Fruit fly (Drosophila melanogaster): Measurements from ENCODE around the gene brv1.

- no peak for TF ChIP-seq otp (GFP tag; IDR thresholded peaks at IDR 0.05)
- no peak for TF ChIP-seq Oli (tag; optimal IDR thresholded peaks at IDR 0.05)
- no peak for TF ChIP-seq HmgZ (tag; optimal IDR thresholded peaks at IDR 0.05)
- TF ChIP-seq Vsx1 (GFP tag; optimal IDR thresholded peaks at IDR 0.05) = no peak
- TF ChIP-seq ara (GFP tag; IDR thresholded peaks at IDR 0.05) = no peak
- no peak for TF ChIP-seq BtbVII (GFP tag; optimal IDR thresholded peaks at IDR 0.05)
- no peak for TF ChIP-seq so (GFP tag; IDR thresholded peaks at IDR 0.05)
- TF ChIP-seq btn (GFP tag; optimal IDR thresholded peaks at IDR 0.05) = no peak
- no peak for TF ChIP-seq esg (GFP tag; conservative IDR thresholded peaks at IDR 0.05)
- no peak for TF ChIP-seq mirr (GFP tag; optimal IDR thresholded peaks at IDR 0.05)
These were observed 33.1 kb upstream of the brv1 start, which contains the start of gene Cpr76Bb for dm6 chr3L:19519349-19519748.

Data from whole organism, embryonic.